Worm (Caenorhabditis elegans) whole organism, L3 larva: Measurements from ENCODE around the gene K08B12.1.

Source experiments
- R02D3.7 ChIP-seq: fragments of 150-350 bp; optimal IDR thresholded peaks from 2 replicates; lab custom pipeline; 2014; ENCODE audit warnings: missing biosample characterization, missing genetic modification characterization
- ZK546.5 ChIP-seq: sonication (generic microtip); optimal IDR thresholded peaks from 2 replicates; lab custom pipeline; 2017; ENCODE audit warnings: missing biosample characterization, missing genetic modification characterization
- ama-1 ChIP-seq: fragments of 150-350 bp; optimal IDR thresholded peaks from 2 replicates; lab custom pipeline; 2018
- ceh-16 ChIP-seq: sonication (generic microtip); optimal IDR thresholded peaks from 2 replicates; lab custom pipeline; 2017; ENCODE audit warnings: missing biosample characterization, missing genetic modification characterization
- ceh-28 ChIP-seq: fragments of 150-350 bp; optimal IDR thresholded peaks from 2 replicates; lab custom pipeline; 2014; ENCODE audit warnings: missing biosample characterization, missing genetic modification reagents, missing genetic modification characterization
- ceh-9 ChIP-seq: sonication (generic microtip); optimal IDR thresholded peaks from 2 replicates; lab custom pipeline; 2018; ENCODE audit warnings: missing biosample characterization, missing genetic modification characterization
- egl-27 ChIP-seq: sonication (generic microtip); optimal IDR thresholded peaks from 4 replicates; lab custom pipeline; 2017; ENCODE audit warnings: missing biosample characterization, missing genetic modification reagents, missing genetic modification characterization
- egl-5 ChIP-seq: fragments of 150-350 bp; optimal IDR thresholded peaks from 2 replicates; lab custom pipeline; 2017; ENCODE audit warnings: missing biosample characterization, missing genetic modification reagents, missing genetic modification characterization, inconsistent platforms
- elt-1 ChIP-seq: fragments of 150-350 bp; optimal IDR thresholded peaks from 2 replicates; lab custom pipeline; 2014; ENCODE audit warnings: missing biosample characterization, missing genetic modification characterization
- elt-2 ChIP-seq: sonication (generic microtip); optimal IDR thresholded peaks from 2 replicates; lab custom pipeline; 2016; ENCODE audit warnings: missing genetic modification reagents, mild to moderate bottlenecking, missing genetic modification characterization, missing compliant biosample characterization
- elt-3 ChIP-seq, 3 experiments: fragments of 150-350 bp in 1 of 3; sonication (generic microtip) in 2 of 3; optimal IDR thresholded peaks; 2 replicates in 2 of 3; 4 replicates in 1 of 3; lab custom pipeline; 2014 to 2017; ENCODE audit warnings: missing biosample characterization in 3 of 3, missing genetic modification characterization in 3 of 3
- eor-1 ChIP-seq, 2 experiments: fragments of 150-350 bp; optimal IDR thresholded peaks; 2 replicates each; lab custom pipeline; 2014 to 2018; ENCODE audit warnings: missing biosample characterization in 2 of 2, missing genetic modification characterization in 2 of 2
- fkh-10 ChIP-seq: sonication (generic microtip); optimal IDR thresholded peaks from 2 replicates; lab custom pipeline; 2017; ENCODE audit warnings: missing biosample characterization, missing genetic modification reagents, missing genetic modification characterization
- fos-1 ChIP-seq: fragments of 150-350 bp; optimal IDR thresholded peaks from 2 replicates; lab custom pipeline; 2014; ENCODE audit warnings: missing biosample characterization, missing genetic modification characterization
- hmg-11 ChIP-seq: sonication (generic microtip); optimal IDR thresholded peaks from 2 replicates; lab custom pipeline; 2016; ENCODE audit warnings: missing genetic modification characterization, missing compliant biosample characterization
- jun-1 ChIP-seq: fragments of 150-350 bp; optimal IDR thresholded peaks from 2 replicates; lab custom pipeline; 2014; ENCODE audit warnings: missing biosample characterization, missing genetic modification reagents, missing genetic modification characterization
- lin-15B ChIP-seq: fragments of 150-350 bp; optimal IDR thresholded peaks from 2 replicates; lab custom pipeline; 2014; ENCODE audit warnings: missing biosample characterization, missing genetic modification characterization
- lin-39 ChIP-seq: fragments of 150-350 bp; optimal IDR thresholded peaks from 2 replicates; lab custom pipeline; 2018; ENCODE audit warnings: missing biosample characterization, missing genetic modification reagents, missing genetic modification characterization
- lsy-12 ChIP-seq: sonication (generic microtip); optimal IDR thresholded peaks from 2 replicates; lab custom pipeline; 2016; ENCODE audit warnings: mild to moderate bottlenecking, missing genetic modification characterization, missing compliant biosample characterization
- mdl-1 ChIP-seq: fragments of 150-350 bp; optimal IDR thresholded peaks from 2 replicates; lab custom pipeline; 2014; ENCODE audit warnings: missing biosample characterization, missing genetic modification characterization
- mml-1 ChIP-seq: fragments of 150-350 bp; sonication (generic microtip); optimal IDR thresholded peaks from 3 replicates; lab custom pipeline; 2014; ENCODE audit warnings: missing biosample characterization, missing genetic modification characterization
- nfya-1 ChIP-seq: sonication (generic microtip); optimal IDR thresholded peaks from 2 replicates; lab custom pipeline; 2017; ENCODE audit warnings: missing genetic modification characterization, mild to moderate bottlenecking, missing compliant biosample characterization, antibody characterized with exemption, moderate library complexity; ENCODE audit not compliant: insufficient read depth
- nhr-11 ChIP-seq: fragments of 150-350 bp; optimal IDR thresholded peaks from 2 replicates; lab custom pipeline; 2014; ENCODE audit warnings: missing biosample characterization, missing genetic modification characterization
- nhr-23 ChIP-seq: fragments of 150-350 bp; optimal IDR thresholded peaks from 2 replicates; lab custom pipeline; 2014; ENCODE audit warnings: missing biosample characterization, missing genetic modification reagents, missing genetic modification characterization
- nhr-237 ChIP-seq: fragments of 150-350 bp; optimal IDR thresholded peaks from 2 replicates; lab custom pipeline; 2014; ENCODE audit warnings: missing biosample characterization, missing genetic modification characterization
- nhr-25 ChIP-seq: sonication (generic microtip); optimal IDR thresholded peaks from 2 replicates; lab custom pipeline; 2017; ENCODE audit warnings: missing biosample characterization, missing genetic modification characterization
- nhr-28 ChIP-seq: fragments of 150-350 bp; optimal IDR thresholded peaks from 2 replicates; lab custom pipeline; 2014; ENCODE audit warnings: missing biosample characterization, missing genetic modification characterization
- nhr-43 ChIP-seq: sonication (generic microtip); optimal IDR thresholded peaks from 2 replicates; lab custom pipeline; 2016; ENCODE audit warnings: mild to moderate bottlenecking, missing genetic modification characterization, missing compliant biosample characterization; ENCODE audit not compliant: poor library complexity, severe bottlenecking
- nhr-76 ChIP-seq: fragments of 150-350 bp; sonication (generic microtip); optimal IDR thresholded peaks from 5 replicates; lab custom pipeline; 2014; ENCODE audit warnings: missing biosample characterization, missing genetic modification characterization
- nhr-77 ChIP-seq: fragments of 150-350 bp; optimal IDR thresholded peaks from 2 replicates; lab custom pipeline; 2014; ENCODE audit warnings: missing biosample characterization, missing genetic modification characterization
- pha-4 ChIP-seq: fragments of 150-350 bp; optimal IDR thresholded peaks from 2 replicates; lab custom pipeline; 2014; ENCODE audit warnings: missing biosample characterization, missing genetic modification reagents, missing genetic modification characterization
- pqm-1 ChIP-seq: fragments of 150-350 bp; optimal IDR thresholded peaks from 2 replicates; lab custom pipeline; 2017; ENCODE audit warnings: missing biosample characterization, missing genetic modification characterization, inconsistent platforms
- skn-1 ChIP-seq: fragments of 150-350 bp; optimal IDR thresholded peaks from 2 replicates; lab custom pipeline; 2014; ENCODE audit warnings: missing biosample characterization, missing genetic modification characterization
- snpc-4 ChIP-seq: fragments of 150-350 bp; optimal IDR thresholded peaks from 2 replicates; lab custom pipeline; 2014; ENCODE audit warnings: missing biosample characterization, missing genetic modification characterization
- tbx-2 ChIP-seq: sonication (generic microtip); optimal IDR thresholded peaks from 2 replicates; lab custom pipeline; 2016; ENCODE audit warnings: mild to moderate bottlenecking, missing genetic modification characterization, missing compliant biosample characterization
- unc-39 ChIP-seq: sonication (generic microtip); optimal IDR thresholded peaks from 4 replicates; lab custom pipeline; 2017; ENCODE audit warnings: missing biosample characterization, missing genetic modification characterization
- unc-62 ChIP-seq: fragments of 150-350 bp; sonication (generic microtip); optimal IDR thresholded peaks from 4 replicates; lab custom pipeline; 2014; ENCODE audit warnings: missing biosample characterization, missing genetic modification reagents, missing genetic modification characterization
- zag-1 ChIP-seq: fragments of 150-350 bp; optimal IDR thresholded peaks from 2 replicates; lab custom pipeline; 2014; ENCODE audit warnings: missing biosample characterization, missing genetic modification characterization
- ztf-4 ChIP-seq: fragments of 150-350 bp; optimal IDR thresholded peaks from 2 replicates; lab custom pipeline; 2014; ENCODE audit warnings: missing biosample characterization, missing genetic modification characterization

K08B12.1 gene

ce11 chrV:6228400-6228895 is 30.7 kb upstream of the K08B12.1 start:
- TF ChIP-seq ceh-9 (tag; lab: Kevin White, UChicago) (no peak), fos-1 (tag; lab: Kevin White, UChicago) (no peak), ceh-28 (tag; lab: Kevin White, UChicago) (peak; percentile 23), skn-1 (tag; lab: Kevin White, UChicago) (no peak), ama-1 (lab: Kevin White, UChicago) (peak; percentile 94), unc-62 (GFP tag; lab: Kevin White, UChicago) (peak; percentile 52), nhr-43 (tag; lab: Kevin White, UChicago) (peak; percentile 61), nhr-237 (no peak), elt-2 (tag; lab: Kevin White, UChicago) (peak; percentile 19), ceh-16 (tag; lab: Kevin White, UChicago) (no peak), jun-1 (tag; lab: Kevin White, UChicago) (no peak), tbx-2 (peak; percentile 31), lin-39 (tag; lab: Kevin White, UChicago) (peak; percentile 18), nfya-1 (tag; lab: Kevin White, UChicago) (peak; percentile 72), zag-1 (no peak), fkh-10 (no peak), nhr-23 (tag; lab: Kevin White, UChicago) (peak; percentile 70), nhr-25 (peak; percentile 70), pha-4 (tag; lab: Kevin White, UChicago) (peak; percentile 86), nhr-28 (tag; lab: Kevin White, UChicago) (no peak)

ce11 chrV:6228920-6229456 is 30.2 kb upstream of the K08B12.1 start:
- TF ChIP-seq fkh-10: peak; percentile 42
- TF ChIP-seq nhr-25: peak; percentile 62
- no peak for TF ChIP-seq nhr-76
- TF ChIP-seq ama-1 (lab: Kevin White, UChicago): peak; percentile 63
- peak; percentile 14 for TF ChIP-seq pha-4 (tag; lab: Kevin White, UChicago)
- TF ChIP-seq nhr-11 (tag; lab: Kevin White, UChicago): peak; percentile 49
- peak; percentile 60 for TF ChIP-seq lsy-12 (tag; lab: Kevin White, UChicago)
- TF ChIP-seq lin-15B: no peak
- TF ChIP-seq, all 47 proteins: peak for 6

- TF ChIP-seq skn-1 (tag; lab: Kevin White, UChicago): peak; percentile 83
- TF ChIP-seq nfya-1 (tag; lab: Kevin White, UChicago): peak; percentile 27
- peak; percentile 71 for TF ChIP-seq nhr-23 (tag; lab: Kevin White, UChicago)
- peak; percentile 31 for TF ChIP-seq lsy-12 (tag; lab: Kevin White, UChicago)
- TF ChIP-seq egl-5 (tag; lab: Kevin White, UChicago): peak; percentile 35
- peak; percentile 98 for TF ChIP-seq pha-4 (tag; lab: Kevin White, UChicago)
- TF ChIP-seq tbx-2: peak; percentile 47
- TF ChIP-seq nhr-77 (tag; lab: Kevin White, UChicago): no peak
- TF ChIP-seq lin-39 (tag; lab: Kevin White, UChicago): peak; percentile 87
- TF ChIP-seq mdl-1 (tag; lab: Kevin White, UChicago): peak; percentile 46
- peak; percentile 92 for TF ChIP-seq jun-1 (tag; lab: Kevin White, UChicago)
- no peak for TF ChIP-seq ZK546.5 (tag; lab: Kevin White, UChicago)
- TF ChIP-seq mml-1 (tag; lab: Kevin White, UChicago): no peak
- TF ChIP-seq fos-1 (tag; lab: Kevin White, UChicago): no peak
- no peak for TF ChIP-seq ceh-16 (tag; lab: Kevin White, UChicago)
- peak in 1 of 2 experiments; percentile 59 for TF ChIP-seq eor-1 (tag; optimal IDR thresholded peaks at IDR 0.05; lab: Kevin White, UChicago)
- TF ChIP-seq snpc-4 (tag; lab: Kevin White, UChicago): peak; percentile 9
- peak; percentile 55 for TF ChIP-seq egl-27 (tag; lab: Kevin White, UChicago)
- peak; percentile 64 for TF ChIP-seq nhr-43 (tag; lab: Kevin White, UChicago)
- TF ChIP-seq unc-62 (GFP tag; lab: Kevin White, UChicago): peak; percentile 25
- TF ChIP-seq pqm-1 (tag; lab: Kevin White, UChicago): peak; percentile 97
- peak; percentile 96 for TF ChIP-seq elt-1
- TF ChIP-seq fkh-10: no peak
- TF ChIP-seq ztf-4 (tag; lab: Kevin White, UChicago): peak; percentile 65
- TF ChIP-seq ama-1 (lab: Kevin White, UChicago): peak; percentile 60
- no peak for TF ChIP-seq nhr-76
- no peak for TF ChIP-seq unc-39 (tag; lab: Kevin White, UChicago)
- peak; percentile 23 to 96 (median 88) for TF ChIP-seq elt-3 (tag; optimal IDR thresholded peaks at IDR 0.05; lab: Kevin White, UChicago)
- peak; percentile 100 for TF ChIP-seq elt-2 (tag; lab: Kevin White, UChicago)
- peak; percentile 24 for TF ChIP-seq hmg-11 (tag; lab: Kevin White, UChicago)
- peak; percentile 45 for TF ChIP-seq R02D3.7
Observed at ce11 chrV:6229457-6229949, 29.7 kb upstream of the K08B12.1 start.
